Fruit fly (Drosophila melanogaster) whole organism, embryonic: ENCODE measurements around the gene MED15.
A peak's percentile ranks its signal among the peaks of the same experiment; 100 is the strongest.

ENCODE experiments used
- Bdp1 ChIP-seq: fragments of 200-800 bp; sonication (Bioruptor generic); optimal IDR thresholded peaks from 3 replicates; lab custom pipeline; 2016; ENCODE audit warnings: missing biosample characterization, missing genetic modification characterization
- CG12744 ChIP-seq: fragments of 200-800 bp; sonication (Bioruptor generic); optimal IDR thresholded peaks from 2 replicates; lab custom pipeline; 2016; ENCODE audit warnings: missing biosample characterization, missing genetic modification characterization
- CG13624 ChIP-seq: fragments of 200-800 bp; sonication (Bioruptor generic); optimal IDR thresholded peaks from 2 replicates; lab custom pipeline; 2016; ENCODE audit warnings: missing biosample characterization, missing genetic modification characterization
- CG14860 ChIP-seq: fragments of 200-800 bp; sonication (Bioruptor generic); IDR thresholded peaks from 3 replicates; pipeline ENCODE4 v1.3.6; 2022; ENCODE audit warnings: missing biosample characterization, missing genetic modification characterization; ENCODE audit not compliant: partially characterized antibody
- CG15696 ChIP-seq: fragments of 200-800 bp; sonication (Bioruptor generic); optimal IDR thresholded peaks from 2 replicates; lab custom pipeline; 2019; ENCODE audit warnings: missing biosample characterization, mild to moderate bottlenecking, missing genetic modification characterization, moderate library complexity
- CG16779 ChIP-seq: fragments of 200-800 bp; sonication (Bioruptor generic); IDR thresholded peaks from 2 replicates; pipeline ENCODE4 v1.3.6; 2022; ENCODE audit warnings: missing biosample characterization, missing genetic modification characterization
- CG16815 ChIP-seq: fragments of 200-800 bp; sonication (Bioruptor generic); optimal IDR thresholded peaks from 3 replicates; lab custom pipeline; 2017; ENCODE audit warnings: missing biosample characterization, mild to moderate bottlenecking, missing genetic modification characterization
- CG17385 ChIP-seq: fragments of 200-800 bp; sonication (Bioruptor generic); optimal IDR thresholded peaks from 3 replicates; lab custom pipeline; 2018; ENCODE audit warnings: missing biosample characterization, mild to moderate bottlenecking, missing genetic modification characterization
- CG18262 ChIP-seq: fragments of 200-800 bp; optimal IDR thresholded peaks from 3 replicates; lab custom pipeline; 2019; ENCODE audit warnings: missing biosample characterization, mild to moderate bottlenecking, missing genetic modification characterization, moderate library complexity
- CG2712 ChIP-seq: fragments of 200-800 bp; optimal IDR thresholded peaks from 3 replicates; lab custom pipeline; 2019; ENCODE audit warnings: missing biosample characterization, mild to moderate bottlenecking, missing genetic modification characterization, moderate library complexity
- CG2889 ChIP-seq: fragments of 200-800 bp; sonication (Bioruptor generic); IDR thresholded peaks from 3 replicates; pipeline ENCODE4 v1.3.6; 2022; ENCODE audit warnings: missing biosample characterization, missing genetic modification characterization
- CG6654 ChIP-seq: fragments of 200-800 bp; sonication (Bioruptor generic); optimal IDR thresholded peaks from 2 replicates; lab custom pipeline; 2017; ENCODE audit warnings: missing biosample characterization, mild to moderate bottlenecking, missing genetic modification characterization
- CG7556 ChIP-seq: fragments of 200-800 bp; sonication (Bioruptor generic); optimal IDR thresholded peaks from 2 replicates; lab custom pipeline; 2017; ENCODE audit warnings: missing biosample characterization, mild to moderate bottlenecking, missing genetic modification characterization
- CG7987 ChIP-seq: fragments of 200-800 bp; sonication (Bioruptor generic); optimal IDR thresholded peaks from 2 replicates; lab custom pipeline; 2018; ENCODE audit warnings: missing biosample characterization, mild to moderate bottlenecking, missing genetic modification characterization, moderate library complexity
- CG8944 ChIP-seq: fragments of 200-800 bp; sonication (Bioruptor generic); optimal IDR thresholded peaks from 3 replicates; lab custom pipeline; 2016; ENCODE audit warnings: missing biosample characterization, missing genetic modification characterization
- Ets65A ChIP-seq: fragments of 200-800 bp; sonication (Bioruptor generic); peaks from one replicate; lab custom pipeline; 2016; ENCODE audit warnings: missing biosample characterization, missing genetic modification characterization
- Gsc ChIP-seq: fragments of 200-800 bp; sonication (Bioruptor generic); IDR thresholded peaks from 2 replicates; pipeline ENCODE4 v1.3.6; 2022; ENCODE audit warnings: missing biosample characterization, missing genetic modification characterization
- Myb ChIP-seq: fragments of 200-800 bp; sonication (Bioruptor generic); optimal IDR thresholded peaks from 2 replicates; lab custom pipeline; 2016; ENCODE audit warnings: missing biosample characterization, missing genetic modification characterization
- Oaz ChIP-seq: fragments of 200-800 bp; sonication (Bioruptor generic); IDR thresholded peaks from 2 replicates; pipeline ENCODE4 v1.3.6; 2022; ENCODE audit warnings: missing biosample characterization, missing genetic modification characterization
- PHDP ChIP-seq: fragments of 200-800 bp; sonication (Bioruptor generic); optimal IDR thresholded peaks from 3 replicates; lab custom pipeline; 2018; ENCODE audit warnings: missing biosample characterization, mild to moderate bottlenecking, missing genetic modification characterization, moderate library complexity
- Ravus ChIP-seq: fragments of 200-800 bp; sonication (Bioruptor generic); IDR thresholded peaks from 2 replicates; pipeline ENCODE4 v1.3.6; 2022; ENCODE audit warnings: missing biosample characterization, missing genetic modification characterization
- Scr ChIP-seq: fragments of 200-800 bp; sonication (Bioruptor generic); IDR thresholded peaks from 2 replicates; pipeline ENCODE4 v1.3.6; 2022; ENCODE audit warnings: missing biosample characterization, missing genetic modification characterization; ENCODE audit not compliant: partially characterized antibody
- Six4 ChIP-seq: fragments of 200-800 bp; sonication (Bioruptor generic); optimal IDR thresholded peaks from 2 replicates; lab custom pipeline; 2016; ENCODE audit warnings: missing biosample characterization, missing genetic modification characterization
- cad ChIP-seq: fragments of >200 bp; optimal IDR thresholded peaks from 2 replicates; lab custom pipeline; 2017; ENCODE audit warnings: missing biosample characterization, missing genetic modification characterization
- cato ChIP-seq: fragments of 200-800 bp; sonication (Bioruptor generic); optimal IDR thresholded peaks from 2 replicates; lab custom pipeline; 2016; ENCODE audit warnings: missing biosample characterization, missing genetic modification characterization, borderline replicate concordance
- chn ChIP-seq: fragments of 200-800 bp; sonication (Bioruptor generic); optimal IDR thresholded peaks from 2 replicates; lab custom pipeline; 2016; ENCODE audit warnings: missing biosample characterization, missing genetic modification characterization
- corto ChIP-seq: fragments of 200-800 bp; sonication (Bioruptor generic); optimal IDR thresholded peaks from 2 replicates; lab custom pipeline; 2016; ENCODE audit warnings: missing biosample characterization, mild to moderate bottlenecking, missing genetic modification characterization, moderate library complexity
- crp ChIP-seq, 2 experiments: fragments of 200-800 bp; sonication (Bioruptor generic); optimal IDR thresholded peaks; 2 replicates in 1 of 2; 3 replicates in 1 of 2; lab custom pipeline; 2017; ENCODE audit warnings: missing biosample characterization in 2 of 2, missing genetic modification characterization in 2 of 2, mild to moderate bottlenecking in 1 of 2, moderate library complexity in 1 of 2
- da ChIP-seq: fragments of 200-800 bp; sonication (Bioruptor generic); optimal IDR thresholded peaks from 2 replicates; lab custom pipeline; 2016; ENCODE audit warnings: missing biosample characterization, missing genetic modification characterization
- dan ChIP-seq: fragments of 200-800 bp; sonication (Bioruptor generic); IDR thresholded peaks from 2 replicates; pipeline ENCODE4 v1.3.6; 2022; ENCODE audit warnings: missing biosample characterization, missing genetic modification characterization
- dmrt11E ChIP-seq: fragments of 200-800 bp; sonication (Bioruptor generic); optimal IDR thresholded peaks from 3 replicates; lab custom pipeline; 2018; ENCODE audit warnings: missing biosample characterization, mild to moderate bottlenecking, missing genetic modification characterization, moderate library complexity
- emc ChIP-seq: fragments of 200-800 bp; sonication (Bioruptor generic); optimal IDR thresholded peaks from 2 replicates; lab custom pipeline; 2016; ENCODE audit warnings: missing biosample characterization, missing genetic modification characterization
- fd3F ChIP-seq: fragments of 200-800 bp; sonication (Bioruptor generic); optimal IDR thresholded peaks from 2 replicates; lab custom pipeline; 2018; ENCODE audit warnings: missing biosample characterization, mild to moderate bottlenecking, missing genetic modification characterization, moderate library complexity
- gsb ChIP-seq: fragments of 200-800 bp; sonication (Bioruptor generic); IDR thresholded peaks from 2 replicates; pipeline ENCODE4 v1.3.6; 2022; ENCODE audit warnings: missing biosample characterization, missing genetic modification characterization
- hb ChIP-seq: fragments of 200-800 bp; sonication (Bioruptor generic); IDR thresholded peaks from 3 replicates; pipeline ENCODE4 v1.3.6; 2022; ENCODE audit warnings: missing biosample characterization, missing genetic modification characterization; ENCODE audit not compliant: partially characterized antibody
- hth ChIP-seq: fragments of >200 bp; optimal IDR thresholded peaks from 2 replicates; lab custom pipeline; 2017; ENCODE audit warnings: inconsistent platforms
- kay ChIP-seq: fragments of 200-800 bp; sonication (Bioruptor generic); optimal IDR thresholded peaks from 2 replicates; lab custom pipeline; 2016; ENCODE audit warnings: missing biosample characterization, missing genetic modification characterization
- ken ChIP-seq: fragments of 200-800 bp; sonication (Bioruptor generic); IDR thresholded peaks from 3 replicates; pipeline ENCODE4 v1.3.6; 2022; ENCODE audit warnings: missing biosample characterization, missing genetic modification characterization
- lbe ChIP-seq: fragments of 200-800 bp; sonication (Bioruptor generic); optimal IDR thresholded peaks from 2 replicates; lab custom pipeline; 2016; ENCODE audit warnings: missing biosample characterization, mild to moderate bottlenecking, missing genetic modification characterization
- lola ChIP-seq, 3 experiments: fragments of >200 bp in 2 of 3; fragments of 200-800 bp in 1 of 3; sonication (Bioruptor generic) in 1 of 3; optimal IDR thresholded peaks; 2 replicates each; lab custom pipeline; 2017 to 2019; ENCODE audit warnings: missing biosample characterization in 3 of 3, missing genetic modification characterization in 3 of 3, mild to moderate bottlenecking in 1 of 3, moderate library complexity in 1 of 3
- pum ChIP-seq: fragments of 200-800 bp; sonication (Bioruptor generic); optimal IDR thresholded peaks from 2 replicates; lab custom pipeline; 2016; ENCODE audit warnings: missing biosample characterization, missing genetic modification characterization
- repo ChIP-seq: fragments of 200-800 bp; sonication (Bioruptor generic); optimal IDR thresholded peaks from 2 replicates; lab custom pipeline; 2016; ENCODE audit warnings: missing biosample characterization, missing genetic modification characterization
- ro ChIP-seq: fragments of 200-800 bp; sonication (Bioruptor generic); IDR thresholded peaks from 2 replicates; pipeline ENCODE4 v1.3.6; 2022; ENCODE audit warnings: missing biosample characterization, missing genetic modification characterization
- schlank ChIP-seq: fragments of 200-800 bp; sonication (Bioruptor generic); optimal IDR thresholded peaks from 2 replicates; lab custom pipeline; 2018; ENCODE audit warnings: missing biosample characterization, mild to moderate bottlenecking, missing genetic modification characterization
- slp2 ChIP-seq: fragments of 200-800 bp; sonication (Bioruptor generic); optimal IDR thresholded peaks from 2 replicates; lab custom pipeline; 2016; ENCODE audit warnings: missing biosample characterization, missing genetic modification characterization
- sr ChIP-seq: fragments of 200-800 bp; sonication (Bioruptor generic); IDR thresholded peaks from 3 replicates; pipeline ENCODE4 v1.3.6; 2022; ENCODE audit warnings: missing biosample characterization, missing genetic modification characterization
- stc ChIP-seq: fragments of 200-800 bp; sonication (Bioruptor generic); IDR thresholded peaks from 2 replicates; pipeline ENCODE4 v1.3.6; 2022; ENCODE audit warnings: missing biosample characterization, missing genetic modification characterization
- toy ChIP-seq: fragments of 200-800 bp; sonication (Bioruptor generic); IDR thresholded peaks from 2 replicates; pipeline ENCODE4 v1.3.6; 2022; ENCODE audit warnings: missing biosample characterization, missing genetic modification characterization
- vnd ChIP-seq: fragments of 200-800 bp; sonication (Bioruptor generic); IDR thresholded peaks from 3 replicates; pipeline ENCODE4 v1.3.6; 2022; ENCODE audit warnings: missing biosample characterization, missing genetic modification characterization; ENCODE audit not compliant: partially characterized antibody
- vvl ChIP-seq: fragments of 200-800 bp; sonication (Bioruptor generic); IDR thresholded peaks from 2 replicates; pipeline ENCODE4 v1.3.6; 2022; ENCODE audit warnings: missing biosample characterization, missing genetic modification characterization

Gene MED15

dm6 chr2L:480638-481399 lies 8.0 kb downstream of the MED15 start (continued):
- no peak for TF ChIP-seq Oaz (GFP tag; lab: Robert Waterston, UW)
- peak; percentile 100 for TF ChIP-seq cato
- TF ChIP-seq ken (GFP tag; lab: Robert Waterston, UW), result no peak
- TF ChIP-seq hb (GFP tag; lab: Robert Waterston, UW), result no peak
- no peak for TF ChIP-seq vnd (GFP tag; lab: Robert Waterston, UW)
- peak; percentile 100 for TF ChIP-seq CG7987
- TF ChIP-seq toy, result no peak
- TF ChIP-seq CG15696 (tag; lab: Kevin White, UChicago), result peak; percentile 100
- TF ChIP-seq slp2 (GFP tag; lab: Kevin White, UChicago), result peak; percentile 100
- peak; percentile 96 for TF ChIP-seq CG6654
- no peak for TF ChIP-seq sr (GFP tag; lab: Robert Waterston, UW)
- TF ChIP-seq Myb (GFP tag; lab: Kevin White, UChicago), result peak; percentile 99
- peak; percentile 100 for TF ChIP-seq fd3F (GFP tag; lab: Kevin White, UChicago)
- TF ChIP-seq corto (GFP tag; lab: Kevin White, UChicago), result peak; percentile 100
- peak; percentile 100 for TF ChIP-seq emc (GFP tag; lab: Kevin White, UChicago)
- TF ChIP-seq ro (GFP tag; lab: Robert Waterston, UW), result no peak
- TF ChIP-seq crp (GFP tag; optimal IDR thresholded peaks at IDR 0.05; lab: Kevin White, UChicago), result peak; percentile 74 to 87
- TF ChIP-seq da (GFP tag; lab: Kevin White, UChicago), result peak; percentile 100
- no peak for TF ChIP-seq hth (lab: Kevin White, UChicago)
- no peak for TF ChIP-seq dan (GFP tag; lab: Robert Waterston, UW)
- peak; percentile 100 for TF ChIP-seq kay
- TF ChIP-seq CG12744 (GFP tag; lab: Kevin White, UChicago), result peak; percentile 100
- peak; percentile 100 for TF ChIP-seq CG7556 (GFP tag; lab: Kevin White, UChicago)
- TF ChIP-seq lbe (GFP tag; lab: Kevin White, UChicago), result peak; percentile 99
- TF ChIP-seq Ravus, result no peak
- TF ChIP-seq CG8944, result peak; percentile 100
- TF ChIP-seq CG17385 (GFP tag; lab: Kevin White, UChicago), result peak; percentile 100
- no peak for TF ChIP-seq gsb (GFP tag; lab: Robert Waterston, UW)
- TF ChIP-seq Ets65A, result peak; percentile 100
- TF ChIP-seq Scr (GFP tag; lab: Robert Waterston, UW), result no peak
- TF ChIP-seq Gsc (GFP tag; lab: Robert Waterston, UW), result no peak
- no peak for TF ChIP-seq stc (GFP tag; lab: Robert Waterston, UW)
- peak; percentile 100 for TF ChIP-seq CG13624 (GFP tag; lab: Kevin White, UChicago)
- TF ChIP-seq PHDP (tag; lab: Kevin White, UChicago), result peak; percentile 100
- no peak for TF ChIP-seq vvl (GFP tag; lab: Robert Waterston, UW)
- TF ChIP-seq repo (GFP tag; lab: Kevin White, UChicago), result peak; percentile 100
- TF ChIP-seq CG18262 (tag; lab: Kevin White, UChicago), result peak; percentile 100
- TF ChIP-seq lola (GFP tag; optimal IDR thresholded peaks at IDR 0.05; lab: Kevin White, UChicago), result peak in 2 of 3 experiments; percentile 24 to 100
- TF ChIP-seq schlank (tag; lab: Kevin White, UChicago), result peak; percentile 100
- TF ChIP-seq dmrt11E (tag; lab: Kevin White, UChicago), result peak; percentile 100
- TF ChIP-seq pum (GFP tag; lab: Kevin White, UChicago), result peak; percentile 100
- TF ChIP-seq Six4 (GFP tag; lab: Kevin White, UChicago), result peak; percentile 100
- TF ChIP-seq cad, result no peak
- TF ChIP-seq chn (GFP tag; lab: Kevin White, UChicago), result peak; percentile 100
- TF ChIP-seq CG2889, result no peak
- TF ChIP-seq CG14860, result no peak
- TF ChIP-seq CG2712 (tag; lab: Kevin White, UChicago), result peak; percentile 100
- peak; percentile 98 for TF ChIP-seq Bdp1 (GFP tag; lab: Kevin White, UChicago)
- TF ChIP-seq CG16779 (GFP tag; lab: Robert Waterston, UW), result no peak
- TF ChIP-seq CG16815 (GFP tag; lab: Kevin White, UChicago), result peak; percentile 100
